Fruit fly (Drosophila melanogaster) whole organism, embryonic: Measurements from ENCODE around the gene CG5104.

ENCODE experiments used
- Adf1 ChIP-seq: fragments of 200-800 bp; sonication (Bioruptor generic); IDR thresholded peaks from 2 replicates; pipeline ENCODE4 v1.3.6; 2022; ENCODE audit warnings: missing biosample characterization, missing genetic modification characterization
- B-H1 ChIP-seq: fragments of 200-800 bp; sonication (Bioruptor generic); IDR thresholded peaks from 3 replicates; pipeline ENCODE4 v1.3.6; 2022; ENCODE audit warnings: missing biosample characterization, missing genetic modification characterization
- CG10209 ChIP-seq: fragments of 200-800 bp; sonication (Bioruptor generic); optimal IDR thresholded peaks from 3 replicates; lab custom pipeline; 2017; ENCODE audit warnings: missing biosample characterization, mild to moderate bottlenecking, missing genetic modification characterization, missing genetic modification reagents
- CG10267 ChIP-seq: fragments of 200-800 bp; sonication (Bioruptor generic); optimal IDR thresholded peaks from 2 replicates; lab custom pipeline; 2018; ENCODE audit warnings: missing biosample characterization, mild to moderate bottlenecking, missing genetic modification characterization, moderate library complexity
- CG11093 ChIP-seq: fragments of 200-800 bp; sonication (Bioruptor generic); IDR thresholded peaks from 3 replicates; pipeline ENCODE4 v1.3.6; 2022; ENCODE audit warnings: missing biosample characterization, missing genetic modification characterization
- CG11247 ChIP-seq: fragments of 200-800 bp; sonication (Bioruptor generic); IDR thresholded peaks from 2 replicates; pipeline ENCODE4 v1.3.6; 2022; ENCODE audit warnings: missing biosample characterization, missing genetic modification characterization
- CG11504 ChIP-seq: fragments of 200-800 bp; sonication (Bioruptor generic); optimal IDR thresholded peaks from 3 replicates; lab custom pipeline; 2019; ENCODE audit warnings: missing biosample characterization, mild to moderate bottlenecking, missing genetic modification characterization, moderate library complexity
- CG13287 ChIP-seq: fragments of 200-800 bp; sonication (Bioruptor generic); IDR thresholded peaks from 2 replicates; pipeline ENCODE4 v1.3.6; 2022; ENCODE audit warnings: missing biosample characterization, missing genetic modification characterization; ENCODE audit not compliant: partially characterized antibody
- CG2202 ChIP-seq: fragments of 200-800 bp; sonication (Bioruptor generic); optimal IDR thresholded peaks from 2 replicates; lab custom pipeline; 2018; ENCODE audit warnings: missing biosample characterization, mild to moderate bottlenecking, missing genetic modification characterization
- CG30020 ChIP-seq: fragments of 200-800 bp; optimal IDR thresholded peaks from 2 replicates; lab custom pipeline; 2019; ENCODE audit warnings: missing biosample characterization, mild to moderate bottlenecking, missing genetic modification characterization, moderate library complexity
- CG34224 ChIP-seq: fragments of 200-800 bp; sonication (Bioruptor generic); IDR thresholded peaks from 3 replicates; pipeline ENCODE4 v1.3.6; 2022; ENCODE audit warnings: missing biosample characterization, missing genetic modification characterization; ENCODE audit not compliant: partially characterized antibody
- CG6254 ChIP-seq: fragments of 200-800 bp; sonication (Bioruptor generic); optimal IDR thresholded peaks from 3 replicates; lab custom pipeline; 2017; ENCODE audit warnings: mild to moderate bottlenecking, missing biosample characterization, missing genetic modification reagents, missing genetic modification characterization
- CG6654 ChIP-seq: fragments of 200-800 bp; sonication (Bioruptor generic); optimal IDR thresholded peaks from 2 replicates; lab custom pipeline; 2017; ENCODE audit warnings: missing biosample characterization, mild to moderate bottlenecking, missing genetic modification characterization
- CG7357 ChIP-seq: fragments of 200-800 bp; sonication (Bioruptor generic); IDR thresholded peaks from 3 replicates; pipeline ENCODE4 v1.3.6; 2022; ENCODE audit warnings: missing biosample characterization, missing genetic modification characterization
- CG7745 ChIP-seq: fragments of 200-800 bp; sonication (Bioruptor generic); optimal IDR thresholded peaks from 2 replicates; lab custom pipeline; 2018; ENCODE audit warnings: missing biosample characterization, mild to moderate bottlenecking, missing genetic modification characterization, moderate library complexity
- CG8765 ChIP-seq: fragments of 200-800 bp; sonication (Bioruptor generic); IDR thresholded peaks from 2 replicates; pipeline ENCODE4 v1.3.6; 2022; ENCODE audit warnings: missing biosample characterization, missing genetic modification characterization
- CTCF ChIP-seq: fragments of 200-800 bp; sonication (Bioruptor generic); optimal IDR thresholded peaks from 2 replicates; lab custom pipeline; 2017; ENCODE audit warnings: missing biosample characterization, mild to moderate bottlenecking, missing genetic modification characterization, moderate library complexity
- Dp ChIP-seq: fragments of 200-800 bp; sonication (Bioruptor generic); optimal IDR thresholded peaks from 2 replicates; lab custom pipeline; 2018; ENCODE audit warnings: missing biosample characterization, mild to moderate bottlenecking, missing genetic modification characterization, moderate library complexity
- ERR ChIP-seq: fragments of 200-800 bp; sonication (Bioruptor generic); optimal IDR thresholded peaks from 2 replicates; lab custom pipeline; 2016; ENCODE audit warnings: missing biosample characterization, missing genetic modification characterization
- Ets65A ChIP-seq: fragments of 200-800 bp; sonication (Bioruptor generic); peaks from one replicate; lab custom pipeline; 2016; ENCODE audit warnings: missing biosample characterization, missing genetic modification characterization
- Fer2 ChIP-seq: fragments of 200-800 bp; sonication (Bioruptor generic); optimal IDR thresholded peaks from 2 replicates; lab custom pipeline; 2018; ENCODE audit warnings: missing biosample characterization, mild to moderate bottlenecking, missing genetic modification characterization, moderate library complexity
- Lim3 ChIP-seq: fragments of 200-800 bp; sonication (Bioruptor generic); IDR thresholded peaks from 2 replicates; pipeline ENCODE4 v1.3.6; 2022; ENCODE audit warnings: missing biosample characterization, missing genetic modification characterization
- MTF-1 ChIP-seq: fragments of 200-800 bp; sonication (Bioruptor generic); optimal IDR thresholded peaks from 2 replicates; lab custom pipeline; 2018; ENCODE audit warnings: missing biosample characterization, mild to moderate bottlenecking, missing genetic modification characterization, borderline replicate concordance
- Oli ChIP-seq: fragments of 200-800 bp; sonication (Bioruptor generic); optimal IDR thresholded peaks from 2 replicates; lab custom pipeline; 2018; ENCODE audit warnings: missing biosample characterization, mild to moderate bottlenecking, missing genetic modification characterization, moderate library complexity
- Pdp1 ChIP-seq, 2 experiments: fragments of 200-800 bp; sonication (Bioruptor generic); optimal IDR thresholded peaks; 3 replicates each; lab custom pipeline; 2016; ENCODE audit warnings: missing biosample characterization in 2 of 2, missing genetic modification characterization in 2 of 2, mild to moderate bottlenecking in 1 of 2, moderate library complexity in 1 of 2
- Taf1 ChIP-seq: fragments of 200-800 bp; sonication (Bioruptor generic); IDR thresholded peaks from 2 replicates; pipeline ENCODE4 v1.3.6; 2022; ENCODE audit warnings: missing biosample characterization, missing genetic modification characterization
- Usf ChIP-seq: fragments of 200-800 bp; sonication (Bioruptor generic); optimal IDR thresholded peaks from 2 replicates; lab custom pipeline; 2017; ENCODE audit warnings: missing genotype, missing biosample characterization, missing genetic modification characterization
- Xrp1 ChIP-seq: fragments of 200-800 bp; sonication (Bioruptor generic); IDR thresholded peaks from 2 replicates; pipeline ENCODE4 v1.3.6; 2022; ENCODE audit warnings: missing biosample characterization, missing genetic modification characterization
- amos ChIP-seq: fragments of 200-800 bp; sonication (Bioruptor generic); IDR thresholded peaks from 2 replicates; pipeline ENCODE4 v1.3.6; 2022; ENCODE audit warnings: missing biosample characterization, missing genetic modification characterization; ENCODE audit not compliant: partially characterized antibody
- ato ChIP-seq: fragments of 200-800 bp; sonication (Bioruptor generic); IDR thresholded peaks from 2 replicates; pipeline ENCODE4 v1.3.6; 2022; ENCODE audit warnings: missing biosample characterization, missing genetic modification characterization; ENCODE audit not compliant: partially characterized antibody
- chm ChIP-seq: fragments of 200-800 bp; sonication (Bioruptor generic); IDR thresholded peaks from 2 replicates; pipeline ENCODE4 v1.3.6; 2022; ENCODE audit warnings: missing biosample characterization, missing genetic modification characterization
- cwo ChIP-seq: fragments of 200-800 bp; sonication (Bioruptor generic); optimal IDR thresholded peaks from 3 replicates; lab custom pipeline; 2017; ENCODE audit warnings: missing biosample characterization, missing genetic modification characterization, mild to moderate bottlenecking, moderate library complexity, missing genetic modification reagents
- dm ChIP-seq: fragments of 200-800 bp; sonication (Bioruptor generic); optimal IDR thresholded peaks from 3 replicates; lab custom pipeline; 2016; ENCODE audit warnings: missing biosample characterization, missing genetic modification characterization
- dpn ChIP-seq, 2 experiments: fragments of 200-800 bp; sonication (Bioruptor generic); optimal IDR thresholded peaks; 3 replicates each; lab custom pipeline; 2016; ENCODE audit warnings: missing biosample characterization in 2 of 2, missing genetic modification characterization in 2 of 2
- esg ChIP-seq: fragments of 200-800 bp; sonication (Bioruptor generic); conservative IDR thresholded peaks from 2 replicates; pipeline ENCODE4 v1.3.6; 2022; ENCODE audit warnings: missing biosample characterization, missing genetic modification characterization
- ewg ChIP-seq: fragments of 200-800 bp; sonication (Bioruptor generic); optimal IDR thresholded peaks from 3 replicates; lab custom pipeline; 2017; ENCODE audit warnings: mild to moderate bottlenecking, missing biosample characterization, missing genetic modification reagents, missing genetic modification characterization
- grau ChIP-seq: fragments of 200-800 bp; optimal IDR thresholded peaks from 3 replicates; lab custom pipeline; 2019; ENCODE audit warnings: missing biosample characterization, mild to moderate bottlenecking, missing genetic modification characterization, moderate library complexity
- gsb-n ChIP-seq: fragments of 200-800 bp; sonication (Bioruptor generic); optimal IDR thresholded peaks from 3 replicates; lab custom pipeline; 2018; ENCODE audit warnings: missing biosample characterization, mild to moderate bottlenecking, missing genetic modification characterization
- p53 ChIP-seq: fragments of 200-800 bp; sonication (Bioruptor generic); optimal IDR thresholded peaks from 2 replicates; lab custom pipeline; 2016; ENCODE audit warnings: missing biosample characterization, missing genetic modification characterization
- pb ChIP-seq: fragments of 200-800 bp; sonication (Bioruptor generic); optimal IDR thresholded peaks from 3 replicates; lab custom pipeline; 2016; ENCODE audit warnings: missing biosample characterization, missing genetic modification characterization
- pita ChIP-seq: fragments of 200-800 bp; sonication (Bioruptor generic); optimal IDR thresholded peaks from 2 replicates; lab custom pipeline; 2017; ENCODE audit warnings: missing biosample characterization, mild to moderate bottlenecking, missing genetic modification characterization
- slp2 ChIP-seq: fragments of 200-800 bp; sonication (Bioruptor generic); optimal IDR thresholded peaks from 2 replicates; lab custom pipeline; 2016; ENCODE audit warnings: missing biosample characterization, missing genetic modification characterization
- sqz ChIP-seq: fragments of 200-800 bp; sonication (Bioruptor generic); optimal IDR thresholded peaks from 3 replicates; lab custom pipeline; 2018; ENCODE audit warnings: missing biosample characterization, mild to moderate bottlenecking, missing genetic modification characterization
- stwl ChIP-seq: fragments of 200-800 bp; sonication (Bioruptor generic); optimal IDR thresholded peaks from 3 replicates; lab custom pipeline; 2018; ENCODE audit warnings: missing biosample characterization, mild to moderate bottlenecking, missing genetic modification characterization, moderate library complexity
- trem ChIP-seq: fragments of 200-800 bp; optimal IDR thresholded peaks from 3 replicates; lab custom pipeline; 2019; ENCODE audit warnings: missing biosample characterization, mild to moderate bottlenecking, missing genetic modification characterization, moderate library complexity
- wek ChIP-seq: fragments of 200-800 bp; sonication (Bioruptor generic); optimal IDR thresholded peaks from 3 replicates; lab custom pipeline; 2018; ENCODE audit warnings: missing biosample characterization, mild to moderate bottlenecking, missing genetic modification characterization, moderate library complexity
- zen ChIP-seq: fragments of 200-800 bp; sonication (Bioruptor generic); optimal IDR thresholded peaks from 3 replicates; lab custom pipeline; 2018; ENCODE audit warnings: missing biosample characterization, mild to moderate bottlenecking, missing genetic modification characterization, moderate library complexity
- zen2 ChIP-seq: fragments of 200-800 bp; sonication (Bioruptor generic); IDR thresholded peaks from 3 replicates; pipeline ENCODE4 v1.3.6; 2022; ENCODE audit warnings: missing biosample characterization, missing genetic modification characterization; ENCODE audit not compliant: partially characterized antibody
- zfh2 ChIP-seq: fragments of 200-800 bp; sonication (Bioruptor generic); optimal IDR thresholded peaks from 2 replicates; lab custom pipeline; 2016; ENCODE audit warnings: missing biosample characterization, missing genetic modification characterization

Gene CG5104

DNA sequence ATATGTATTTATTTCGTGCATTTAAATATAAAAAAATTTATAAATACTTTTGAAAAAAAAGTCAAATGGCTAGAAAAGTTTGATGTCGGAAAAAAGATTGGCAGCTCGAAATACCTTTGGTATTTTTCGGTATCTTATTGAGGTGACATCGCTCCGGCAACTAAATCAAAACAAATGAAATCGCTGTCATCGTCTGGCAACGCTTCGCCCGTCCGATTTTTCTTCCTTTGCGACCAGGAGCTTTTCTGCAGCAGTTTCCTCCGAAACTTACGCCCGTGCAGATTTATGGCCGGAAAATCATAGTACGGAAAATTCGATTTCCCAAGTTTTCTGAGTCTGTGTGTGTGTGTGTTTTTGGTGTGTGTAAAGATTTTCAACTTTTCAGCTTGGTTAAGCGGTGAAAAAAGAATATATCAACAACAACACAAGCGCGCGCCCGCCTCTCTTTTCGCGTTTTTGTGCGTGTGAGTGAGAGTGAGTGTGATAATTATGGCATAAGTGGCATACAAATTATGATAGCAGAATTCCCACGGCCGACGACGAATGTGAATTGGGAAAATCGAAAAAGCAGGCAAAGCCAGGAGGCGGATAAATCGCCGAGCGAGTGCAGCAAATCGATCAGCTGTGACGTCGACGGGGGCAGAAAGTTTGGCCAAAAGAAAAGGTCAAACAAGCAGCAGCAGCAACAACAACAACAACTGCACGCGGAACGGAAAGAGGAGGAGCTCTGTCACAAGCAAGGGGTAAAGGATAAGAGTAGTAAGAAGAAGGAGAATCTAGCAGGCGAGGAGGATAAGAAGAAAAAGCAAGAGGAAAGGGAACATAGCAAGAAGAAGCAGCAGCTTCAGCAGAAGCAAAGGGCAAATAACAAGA, 23.4 kb upstream of the CG5104 start, which contains the start of gene CG32425 (continued):
- TF ChIP-seq CG11504 (tag; lab: Kevin White, UChicago) (peak; percentile 46), pita (GFP tag; lab: Kevin White, UChicago) (no peak), slp2 (GFP tag; lab: Kevin White, UChicago) (no peak), ato (GFP tag; lab: Robert Waterston, UW) (no peak), Pdp1 (GFP tag; optimal IDR thresholded peaks at IDR 0.05; lab: Kevin White, UChicago) (peak in 1 of 2 experiments; percentile 80), zen (tag; lab: Kevin White, UChicago) (no peak), Dp (GFP tag; lab: Kevin White, UChicago) (peak; percentile 44), ERR (GFP tag; lab: Kevin White, UChicago) (no peak), pb (GFP tag; lab: Kevin White, UChicago) (no peak), grau (tag; lab: Kevin White, UChicago) (peak; percentile 8), ewg (GFP tag; lab: Kevin White, UChicago) (no peak), Fer2 (no peak), Oli (tag; lab: Kevin White, UChicago) (no peak), Taf1 (GFP tag; lab: Robert Waterston, UW) (no peak), stwl (tag; lab: Kevin White, UChicago) (peak; percentile 81), CG11093 (GFP tag; lab: Robert Waterston, UW) (no peak), CG13287 (GFP tag; lab: Robert Waterston, UW) (peak; percentile 30; the same call in 1 of the 2 replicates), p53 (GFP tag; lab: Kevin White, UChicago) (no peak), sqz (GFP tag; lab: Kevin White, UChicago) (no peak), CG2202 (no peak), CG8765 (GFP tag; lab: Robert Waterston, UW) (no peak), B-H1 (GFP tag; lab: Robert Waterston, UW) (no peak), zfh2 (GFP tag; lab: Kevin White, UChicago) (no peak), CG6654 (GFP tag; lab: Kevin White, UChicago) (no peak), Adf1 (GFP tag; lab: Robert Waterston, UW) (no peak; the same call in 1 of the 2 replicates), CG7357 (GFP tag; lab: Robert Waterston, UW) (no peak), gsb-n (no peak), CG10267 (tag; lab: Kevin White, UChicago) (peak; percentile 33), wek (GFP tag; lab: Kevin White, UChicago) (no peak), Usf (GFP tag; lab: Kevin White, UChicago) (no peak), CG11247 (GFP tag; lab: Robert Waterston, UW) (no peak), CG30020 (tag; lab: Kevin White, UChicago) (peak; percentile 14), Ets65A (peak; percentile 84), dpn (GFP tag; optimal IDR thresholded peaks at IDR 0.05; lab: Kevin White, UChicago) (peak in 1 of 2 experiments; percentile 26), zen2 (GFP tag; lab: Robert Waterston, UW) (no peak), Lim3 (GFP tag; lab: Robert Waterston, UW) (no peak), esg (no peak), MTF-1 (no peak), CG34224 (0 out of 3 replicates have a peak, but pooled peaks have one; percentile 16), CTCF (GFP tag; lab: Kevin White, UChicago) (peak; percentile 42), chm (GFP tag; lab: Robert Waterston, UW) (no peak), dm (no peak), cwo (GFP tag; lab: Kevin White, UChicago) (no peak), amos (GFP tag; lab: Robert Waterston, UW) (no peak), CG7745 (tag; lab: Kevin White, UChicago) (no peak), Xrp1 (peak; percentile 14; the same call in 1 of the 2 replicates), CG10209 (GFP tag; lab: Kevin White, UChicago) (no peak), CG6254 (GFP tag; lab: Kevin White, UChicago) (no peak), trem (tag; lab: Kevin White, UChicago) (peak; percentile 97)
